Worm (Caenorhabditis elegans) whole organism, L4/young adult: ENCODE results near the gene F12A10.1.

Experiments used
- W03F9.2 ChIP-seq: fragments of 150-350 bp; optimal IDR thresholded peaks from 2 replicates; lab custom pipeline; 2014; ENCODE audit warnings: missing biosample characterization, missing genetic modification characterization
- dao-5 ChIP-seq: sonication (generic microtip); optimal IDR thresholded peaks from 2 replicates; lab custom pipeline; 2016; ENCODE audit warnings: missing genotype, missing genetic modification characterization, moderate library complexity, missing compliant biosample characterization
- him-1 ChIP-seq: sonication (generic microtip); optimal IDR thresholded peaks from 2 replicates; lab custom pipeline; 2016; ENCODE audit warnings: missing genotype, missing genetic modification reagents, missing genetic modification characterization, missing compliant biosample characterization

Gene F12A10.1

ce11 chrII:5474946-5475345, 21.4 kb upstream of the F12A10.1 start, which contains the start of gene ilcr-2:
Gene ilcr-2, plus strand, starts transcription at chrII:5475246.
- no peak for TF ChIP-seq him-1 (tag; lab: Kevin White, UChicago)

DNA sequence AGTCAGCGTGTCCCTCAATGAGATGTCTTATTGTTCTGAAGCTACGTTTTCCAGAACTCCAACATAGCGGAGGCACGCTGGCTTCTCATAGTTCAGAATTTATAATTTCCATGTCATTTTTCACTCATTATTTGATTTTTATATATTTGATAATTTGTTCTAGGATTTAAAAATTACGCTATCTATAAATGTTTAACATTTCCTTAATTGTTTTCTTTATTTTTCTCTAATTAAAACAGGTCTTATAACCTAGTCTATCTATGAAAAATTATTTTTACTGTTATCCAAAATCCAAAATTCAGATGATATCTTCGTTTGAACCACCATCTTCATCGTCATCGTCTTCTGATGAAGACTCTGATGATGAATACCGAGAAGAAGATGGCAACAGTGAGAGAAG, 18.0 kb upstream of the F12A10.1 start, which contains the start of gene F56D1.1:
Gene F56D1.1 (plus strand): TSS at position 301 of the 400 bp plus-strand sequence.
- TF ChIP-seq him-1 (tag; lab: Kevin White, UChicago) (no peak), W03F9.2 (tag; lab: Kevin White, UChicago) (no peak), dao-5 (no peak)

ce11 chrII:5481982-5482381, 14.4 kb upstream of the F12A10.1 start, which contains the start of gene cal-8:
Gene cal-8, minus strand, starts transcription at chrII:5482041.
- TF ChIP-seq him-1 (tag; lab: Kevin White, UChicago), result no peak
- TF ChIP-seq dao-5, result no peak
- no peak for TF ChIP-seq W03F9.2 (tag; lab: Kevin White, UChicago)

DNA sequence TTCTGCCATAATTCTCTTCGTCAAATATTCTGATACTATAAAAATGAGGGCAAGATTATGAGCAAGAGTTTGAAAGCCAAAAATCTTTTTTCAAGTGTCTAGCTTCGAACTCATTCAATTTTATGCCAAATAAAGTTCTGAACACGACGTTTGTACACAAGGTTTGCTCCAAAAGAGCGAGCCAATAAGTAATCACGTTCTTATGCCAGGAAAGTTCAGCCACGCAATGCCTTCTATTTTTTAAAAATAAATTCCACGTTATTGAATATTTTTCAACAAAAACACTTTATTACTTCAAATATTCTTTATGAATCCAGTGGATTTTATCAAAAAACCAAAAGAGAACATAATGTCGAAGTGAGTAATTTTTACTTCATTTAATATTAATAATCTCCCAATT, 8.5 kb upstream of the F12A10.1 start, which contains the start of gene nep-5:
Gene nep-5 (plus strand): TSS at position 301 of the 400 bp plus-strand sequence.
- TF ChIP-seq dao-5 (no peak), him-1 (tag; lab: Kevin White, UChicago) (no peak), W03F9.2 (tag; lab: Kevin White, UChicago) (no peak)

- TF ChIP-seq W03F9.2 (tag; lab: Kevin White, UChicago) (no peak), dao-5 (no peak), him-1 (tag; lab: Kevin White, UChicago) (no peak)
These were observed 1.9 kb upstream of the F12A10.1 start, which contains the start of gene F12A10.6 for ce11 chrII:5494405-5494804. Gene F12A10.6, minus strand, starts transcription at chrII:5494505.

ce11 chrII:5497541-5497940, 1.2 kb downstream of the F12A10.1 start:
- TF ChIP-seq dao-5 (no peak), him-1 (tag; lab: Kevin White, UChicago) (no peak), W03F9.2 (tag; lab: Kevin White, UChicago) (no peak)

DNA sequence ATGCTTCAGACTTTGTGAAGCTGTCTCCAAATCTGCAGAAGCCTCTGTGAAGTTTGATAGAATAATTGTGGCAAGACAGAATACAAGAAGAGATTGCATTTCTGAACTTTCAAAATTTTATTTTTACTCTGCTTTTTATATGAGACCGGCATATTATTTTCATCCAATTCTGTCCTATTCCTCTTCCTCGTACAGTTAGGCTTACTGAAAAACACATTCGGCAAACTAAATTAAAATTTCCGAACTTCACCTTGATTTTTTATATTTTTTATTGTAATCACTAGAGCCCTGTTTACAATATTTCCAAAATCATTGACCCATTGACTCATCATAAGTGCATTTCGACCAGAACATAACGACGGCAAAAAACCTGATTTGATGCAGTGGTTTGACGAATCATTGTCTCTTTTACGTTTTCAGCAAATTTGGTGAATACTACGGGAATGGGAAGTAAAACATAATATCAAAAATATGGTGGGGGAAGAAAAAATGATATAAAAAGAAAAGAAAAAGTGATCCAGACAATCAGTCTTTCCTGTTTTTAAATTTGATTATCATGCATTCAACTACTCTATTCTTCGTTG, 1.9 kb downstream of the F12A10.1 start, which contains the start of the genes suex-1 and F12A10.9:
Gene suex-1 (minus strand): TSS at position 101 of the 584 bp plus-strand sequence.
Gene F12A10.9 (plus strand): TSS at position 534 of the 584 bp plus-strand sequence.
- no peak for TF ChIP-seq W03F9.2 (tag; lab: Kevin White, UChicago)
- no peak for TF ChIP-seq dao-5
- no peak for TF ChIP-seq him-1 (tag; lab: Kevin White, UChicago)

DNA sequence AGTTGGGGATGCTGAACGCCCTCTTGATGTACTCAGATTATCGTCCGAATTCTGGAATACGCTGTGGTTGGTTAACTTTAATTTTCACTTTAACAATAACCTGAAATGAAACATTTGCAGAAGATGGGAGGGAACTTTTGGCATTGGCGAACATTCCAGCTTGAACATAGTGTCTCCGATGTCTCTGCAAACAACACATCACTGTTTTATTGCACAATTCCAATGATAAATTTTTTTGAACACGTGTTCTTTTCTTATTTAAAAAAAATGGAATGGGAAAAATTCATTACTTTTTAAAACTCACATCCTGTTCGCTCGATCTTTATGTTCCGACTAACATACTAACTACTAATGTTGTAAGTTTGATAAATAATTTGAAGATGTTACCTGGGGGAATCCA, 4.1 kb downstream of the F12A10.1 start, which contains the start of gene fzy-1:
Gene fzy-1 (plus strand): TSS at position 301 of the 400 bp plus-strand sequence.
- no peak for TF ChIP-seq W03F9.2 (tag; lab: Kevin White, UChicago)
- TF ChIP-seq him-1 (tag; lab: Kevin White, UChicago), result no peak
- no peak for TF ChIP-seq dao-5

ce11 chrII:5500986-5501657, 4.8 kb downstream of the F12A10.1 start, which contains the start of gene F12A10.8:
Gene F12A10.8, minus strand, starts transcription at chrII:5501064.
- no peak for TF ChIP-seq W03F9.2 (tag; lab: Kevin White, UChicago)
- no peak for TF ChIP-seq him-1 (tag; lab: Kevin White, UChicago)
- TF ChIP-seq dao-5, result no peak

ce11 chrII:5503760-5504159, 7.4 kb downstream of the F12A10.1 start, which contains the start of gene cyp-44A1:
Gene cyp-44A1, plus strand, starts transcription at chrII:5504044.
- TF ChIP-seq dao-5 (no peak), him-1 (tag; lab: Kevin White, UChicago) (no peak), W03F9.2 (tag; lab: Kevin White, UChicago) (no peak)

DNA sequence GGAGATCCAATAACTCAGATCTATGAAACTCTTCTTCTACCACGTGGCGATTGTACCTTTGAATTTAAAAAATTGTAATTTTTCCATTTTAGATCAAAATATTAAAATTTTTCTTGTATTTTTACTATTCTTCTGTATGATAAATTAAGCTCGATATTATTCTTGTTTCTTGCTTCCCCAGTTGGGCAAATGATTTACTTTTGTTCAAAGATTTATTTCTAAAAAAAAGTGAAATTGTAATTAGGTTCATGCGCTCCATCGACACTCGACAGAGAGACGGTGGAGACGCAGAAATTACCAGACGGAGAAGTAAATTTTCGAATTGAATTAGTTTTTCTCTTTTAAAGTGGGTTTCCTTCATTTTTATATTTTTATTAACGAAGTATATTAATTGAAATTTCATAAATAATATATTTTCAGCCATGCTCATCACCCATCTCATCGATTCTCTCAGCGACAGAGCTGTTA, 9.5 kb downstream of the F12A10.1 start, which contains the start of gene npp-24:
Gene npp-24 (plus strand): TSS at position 51 of the 468 bp plus-strand sequence.
- TF ChIP-seq dao-5, result no peak
- TF ChIP-seq him-1 (tag; lab: Kevin White, UChicago), result no peak
- TF ChIP-seq W03F9.2 (tag; lab: Kevin White, UChicago), result no peak

DNA sequence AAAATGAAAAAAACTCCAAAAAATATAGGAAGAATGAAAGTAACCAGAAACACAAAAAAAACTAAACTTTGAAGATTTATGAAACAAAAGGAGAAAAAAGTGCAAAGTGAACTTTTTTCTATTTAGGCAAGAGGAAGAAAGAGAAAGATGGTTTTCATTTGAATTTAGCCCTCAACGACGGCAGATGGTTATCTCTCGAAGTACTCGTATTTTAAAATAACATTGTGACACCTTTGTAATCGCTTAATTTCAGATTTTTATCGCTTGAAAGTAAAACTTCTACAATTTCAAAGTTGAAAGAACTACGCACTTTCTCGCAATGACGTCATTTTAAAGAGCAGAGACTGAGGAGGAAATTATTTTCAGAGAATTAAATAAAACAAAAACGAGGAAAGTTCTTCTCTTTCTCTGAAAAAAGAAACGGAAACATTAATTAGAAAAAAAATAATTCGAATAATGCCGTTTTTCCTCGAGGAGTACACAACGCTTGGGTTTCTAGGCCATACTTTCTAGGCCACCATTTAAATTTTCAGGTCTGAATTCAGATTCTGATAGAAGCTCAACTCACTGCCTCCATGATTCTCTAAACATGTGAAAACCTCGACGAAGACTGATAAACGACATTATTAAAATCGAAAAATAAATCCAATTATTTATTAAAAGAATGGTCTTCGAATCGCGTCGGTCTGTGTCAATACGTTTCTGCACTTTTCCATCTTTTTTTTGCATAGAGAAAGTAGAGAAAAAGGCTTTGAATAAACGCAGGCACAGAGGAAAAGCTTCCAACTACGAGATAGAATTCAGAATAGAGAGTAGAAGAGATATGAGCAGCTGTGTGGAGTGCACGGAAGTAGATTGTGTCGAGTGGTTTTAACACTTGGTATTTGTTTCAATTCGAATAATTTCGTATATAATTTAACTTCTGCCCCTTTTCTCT, 15.3 kb downstream of the F12A10.1 start:
- TF ChIP-seq him-1 (tag; lab: Kevin White, UChicago) (no peak), dao-5 (no peak), W03F9.2 (tag; lab: Kevin White, UChicago) (no peak)
